Fruit fly (Drosophila melanogaster): ENCODE results near the gene CG5282.

The CG5282 gene

dm6 chr3L:20474789-20475208 is 48.9 kb upstream of the CG5282 start (continued):
- TF ChIP-seq CG6683 (GFP tag; optimal IDR thresholded peaks at IDR 0.05): peak; percentile 74
- TF ChIP-seq gro (GFP tag; optimal IDR thresholded peaks at IDR 0.05): peak; percentile 90
- TF ChIP-seq gsb (GFP tag; IDR thresholded peaks at IDR 0.05): no peak
- TF ChIP-seq btn (GFP tag; optimal IDR thresholded peaks at IDR 0.05): peak; percentile 19
- peak; percentile 82 for TF ChIP-seq psq (GFP tag; optimal IDR thresholded peaks at IDR 0.05)
- TF ChIP-seq CG12391 (tag; optimal IDR thresholded peaks at IDR 0.05): peak; percentile 89
- TF ChIP-seq Ptx1 (GFP tag; IDR thresholded peaks at IDR 0.05): no peak
- no peak for TF ChIP-seq CG8765 (GFP tag; IDR thresholded peaks at IDR 0.05)
- no peak for TF ChIP-seq mld (GFP tag; IDR thresholded peaks at IDR 0.05; ENCODE audit: partially characterized antibody)
- TF ChIP-seq CG7556 (GFP tag; optimal IDR thresholded peaks at IDR 0.05): peak; percentile 84
- no peak for TF ChIP-seq bbx (GFP tag; IDR thresholded peaks at IDR 0.05; ENCODE audit: partially characterized antibody)
- peak; percentile 56 for TF ChIP-seq jing (GFP tag; optimal IDR thresholded peaks at IDR 0.05)
- peak; percentile 89 for TF ChIP-seq CG15514 (GFP tag; optimal IDR thresholded peaks at IDR 0.05)
- peak; percentile 94 for TF ChIP-seq abd-A (tag; optimal IDR thresholded peaks at IDR 0.05)
- peak; percentile 73 for TF ChIP-seq CG3065 (GFP tag; optimal IDR thresholded peaks at IDR 0.05)
- TF ChIP-seq CG4282 (GFP tag; optimal IDR thresholded peaks at IDR 0.05): peak; percentile 72
- TF ChIP-seq Ssrp (tag; optimal IDR thresholded peaks at IDR 0.05): peak; percentile 66
- peak; percentile 91 for TF ChIP-seq Fer3 (tag; optimal IDR thresholded peaks at IDR 0.05)
- peak; percentile 76 for TF ChIP-seq Hand (GFP tag; optimal IDR thresholded peaks at IDR 0.05)
- TF ChIP-seq CG18262 (tag; optimal IDR thresholded peaks at IDR 0.05): peak; percentile 82
- peak in 1 of 2 experiments; percentile 76 for TF ChIP-seq Eip74EF (GFP tag; optimal IDR thresholded peaks at IDR 0.05)
- no peak for TF ChIP-seq CG3838 (GFP tag; optimal IDR thresholded peaks at IDR 0.05)
- TF ChIP-seq jigr1 (GFP tag; IDR thresholded peaks at IDR 0.05): no peak
- TF ChIP-seq pho (GFP tag; optimal IDR thresholded peaks at IDR 0.05): peak; percentile 90
- no peak for TF ChIP-seq Adf1 (GFP tag; IDR thresholded peaks at IDR 0.05)
- peak; percentile 89 for TF ChIP-seq bab2 (GFP tag; optimal IDR thresholded peaks at IDR 0.05)
- no peak for TF ChIP-seq Dbx (GFP tag; IDR thresholded peaks at IDR 0.05)
- TF ChIP-seq CG18764 (GFP tag; optimal IDR thresholded peaks at IDR 0.05): peak; percentile 84
- no peak for TF ChIP-seq bowl (GFP tag; IDR thresholded peaks at IDR 0.05)
- no peak for TF ChIP-seq Nf-YA (GFP tag; IDR thresholded peaks at IDR 0.05)
- TF ChIP-seq CG12155 (GFP tag; optimal IDR thresholded peaks at IDR 0.05): peak; percentile 88
- no peak for TF ChIP-seq CG34224 (GFP tag; IDR thresholded peaks at IDR 0.05; ENCODE audit: partially characterized antibody)
- TF ChIP-seq CG8281 (tag; optimal IDR thresholded peaks at IDR 0.05): peak; percentile 62
- TF ChIP-seq lov (optimal IDR thresholded peaks at IDR 0.05): no peak
- TF ChIP-seq lov (GFP tag; IDR thresholded peaks at IDR 0.05): no peak
- TF ChIP-seq CG13624 (GFP tag; optimal IDR thresholded peaks at IDR 0.05): peak; percentile 90
- peak; percentile 81 for TF ChIP-seq vfl (GFP tag; optimal IDR thresholded peaks at IDR 0.05)
- TF ChIP-seq CG4360 (GFP tag; IDR thresholded peaks at IDR 0.05): no peak
- TF ChIP-seq CG9932 (GFP tag; IDR thresholded peaks at IDR 0.05): no peak
- TF ChIP-seq hth (optimal IDR thresholded peaks at IDR 0.05): no peak
- TF ChIP-seq en (GFP tag; optimal IDR thresholded peaks at IDR 0.05): peak; percentile 55
- peak; percentile 91 for TF ChIP-seq PHDP (tag; optimal IDR thresholded peaks at IDR 0.05)
- TF ChIP-seq Dad (GFP tag; optimal IDR thresholded peaks at IDR 0.05): peak; percentile 78
- TF ChIP-seq Myb (GFP tag; optimal IDR thresholded peaks at IDR 0.05): peak; percentile 76
- TF ChIP-seq CG10431 (GFP tag; optimal IDR thresholded peaks at IDR 0.05): peak; percentile 33
- TF ChIP-seq ac (GFP tag; optimal IDR thresholded peaks at IDR 0.05): peak; percentile 70
- TF ChIP-seq hb (GFP tag; IDR thresholded peaks at IDR 0.05; ENCODE audit: partially characterized antibody): no peak
- TF ChIP-seq CG3726 (GFP tag; IDR thresholded peaks at IDR 0.05): no peak
- no peak for TF ChIP-seq CG1832 (GFP tag; optimal IDR thresholded peaks at IDR 0.05)
- TF ChIP-seq GATAe (GFP tag; conservative IDR thresholded peaks at IDR 0.05): no peak
- TF ChIP-seq Neu2 (GFP tag; optimal IDR thresholded peaks at IDR 0.05; ENCODE audit: borderline replicate concordance): no peak
- no peak for TF ChIP-seq ci (GFP tag; IDR thresholded peaks at IDR 0.05)

Data from whole organism, embryonic.